Worm (Caenorhabditis elegans): ENCODE data around the gene hrpk-2.

- TF ChIP-seq W03F9.2 (tag; optimal IDR thresholded peaks at IDR 0.05), result no peak
- no peak for TF ChIP-seq him-1 (tag; optimal IDR thresholded peaks at IDR 0.05)
- TF ChIP-seq dao-5 (tag; optimal IDR thresholded peaks at IDR 0.05), result no peak
These were observed 34.7 kb upstream of the hrpk-2 start, which contains the start of gene C29E4.15 for ce11 chrIII:7952077-7952765.

Measured in whole organism, L4/young adult.